Fruit fly (Drosophila melanogaster) whole organism, embryonic: ENCODE measurements around the gene CG32246.
A peak's percentile ranks its signal among the peaks of the same experiment; 100 is the strongest.

Source experiments
- Atf3 ChIP-seq: fragments of 200-800 bp; sonication (Bioruptor generic); optimal IDR thresholded peaks from 3 replicates; lab custom pipeline; 2016; ENCODE audit warnings: missing biosample characterization, missing genetic modification characterization
- CG10543 ChIP-seq: fragments of 200-800 bp; sonication (Bioruptor generic); optimal IDR thresholded peaks from 3 replicates; lab custom pipeline; 2017; ENCODE audit warnings: missing biosample characterization, mild to moderate bottlenecking, missing genetic modification characterization, moderate library complexity
- CG11093 ChIP-seq: fragments of 200-800 bp; sonication (Bioruptor generic); IDR thresholded peaks from 3 replicates; pipeline ENCODE4 v1.3.6; 2022; ENCODE audit warnings: missing biosample characterization, missing genetic modification characterization
- CG11247 ChIP-seq: fragments of 200-800 bp; sonication (Bioruptor generic); IDR thresholded peaks from 2 replicates; pipeline ENCODE4 v1.3.6; 2022; ENCODE audit warnings: missing biosample characterization, missing genetic modification characterization
- CG12155 ChIP-seq: fragments of 200-800 bp; sonication (Bioruptor generic); optimal IDR thresholded peaks from 3 replicates; lab custom pipeline; 2016; ENCODE audit warnings: missing biosample characterization, missing genetic modification characterization
- CG12236 ChIP-seq: fragments of 200-800 bp; sonication (Bioruptor generic); optimal IDR thresholded peaks from 2 replicates; lab custom pipeline; 2016; ENCODE audit warnings: missing biosample characterization, missing genetic modification characterization
- CG13894 ChIP-seq: fragments of 200-800 bp; sonication (Bioruptor generic); optimal IDR thresholded peaks from 3 replicates; lab custom pipeline; 2018; ENCODE audit warnings: missing biosample characterization, mild to moderate bottlenecking, missing genetic modification characterization, moderate library complexity
- CG14014 ChIP-seq: fragments of 200-800 bp; sonication (Bioruptor generic); IDR thresholded peaks from 2 replicates; pipeline ENCODE4 v1.3.6; 2022; ENCODE audit warnings: missing biosample characterization, missing genetic modification characterization
- CG14860 ChIP-seq: fragments of 200-800 bp; sonication (Bioruptor generic); IDR thresholded peaks from 3 replicates; pipeline ENCODE4 v1.3.6; 2022; ENCODE audit warnings: missing biosample characterization, missing genetic modification characterization; ENCODE audit not compliant: partially characterized antibody
- CG1529 ChIP-seq: fragments of 200-800 bp; sonication (Bioruptor generic); optimal IDR thresholded peaks from 3 replicates; lab custom pipeline; 2018; ENCODE audit warnings: missing biosample characterization, missing genetic modification characterization
- CG15696 ChIP-seq: fragments of 200-800 bp; sonication (Bioruptor generic); optimal IDR thresholded peaks from 2 replicates; lab custom pipeline; 2019; ENCODE audit warnings: missing biosample characterization, mild to moderate bottlenecking, missing genetic modification characterization, moderate library complexity
- CG17912 ChIP-seq: fragments of 200-800 bp; sonication (Bioruptor generic); optimal IDR thresholded peaks from 2 replicates; lab custom pipeline; 2018; ENCODE audit warnings: missing biosample characterization, mild to moderate bottlenecking, missing genetic modification characterization
- CG30020 ChIP-seq: fragments of 200-800 bp; optimal IDR thresholded peaks from 2 replicates; lab custom pipeline; 2019; ENCODE audit warnings: missing biosample characterization, mild to moderate bottlenecking, missing genetic modification characterization, moderate library complexity
- CG32532 ChIP-seq: fragments of 200-800 bp; sonication (Bioruptor generic); IDR thresholded peaks from 2 replicates; pipeline ENCODE4 v1.3.6; 2022; ENCODE audit warnings: missing biosample characterization, missing genetic modification characterization
- CG4360 ChIP-seq: fragments of 200-800 bp; sonication (Bioruptor generic); IDR thresholded peaks from 2 replicates; pipeline ENCODE4 v1.3.6; 2022; ENCODE audit warnings: missing biosample characterization, missing genetic modification characterization
- CG4707 ChIP-seq: fragments of 200-800 bp; sonication (Bioruptor generic); optimal IDR thresholded peaks from 2 replicates; lab custom pipeline; 2018; ENCODE audit warnings: missing biosample characterization, mild to moderate bottlenecking, missing genetic modification characterization, moderate library complexity
- CG6175 ChIP-seq: fragments of 200-800 bp; sonication (Bioruptor generic); IDR thresholded peaks from 3 replicates; pipeline ENCODE4 v1.3.6; 2022; ENCODE audit warnings: missing biosample characterization, missing genetic modification characterization
- CG6254 ChIP-seq: fragments of 200-800 bp; sonication (Bioruptor generic); optimal IDR thresholded peaks from 3 replicates; lab custom pipeline; 2017; ENCODE audit warnings: mild to moderate bottlenecking, missing biosample characterization, missing genetic modification reagents, missing genetic modification characterization
- CG6689 ChIP-seq: fragments of 200-800 bp; sonication (Bioruptor generic); IDR thresholded peaks from 2 replicates; pipeline ENCODE4 v1.3.6; 2022; ENCODE audit warnings: missing biosample characterization, missing genetic modification characterization
- CG7987 ChIP-seq: fragments of 200-800 bp; sonication (Bioruptor generic); optimal IDR thresholded peaks from 2 replicates; lab custom pipeline; 2018; ENCODE audit warnings: missing biosample characterization, mild to moderate bottlenecking, missing genetic modification characterization, moderate library complexity
- CG9817 ChIP-seq: fragments of 200-800 bp; sonication (Bioruptor generic); optimal IDR thresholded peaks from 2 replicates; lab custom pipeline; 2018; ENCODE audit warnings: missing biosample characterization, mild to moderate bottlenecking, missing genetic modification characterization, moderate library complexity
- Dad ChIP-seq: fragments of 200-800 bp; sonication (Bioruptor generic); optimal IDR thresholded peaks from 3 replicates; lab custom pipeline; 2016; ENCODE audit warnings: missing biosample characterization, missing genetic modification characterization
- Drgx ChIP-seq: fragments of 200-800 bp; sonication (Bioruptor generic); IDR thresholded peaks from 2 replicates; pipeline ENCODE4 v1.3.6; 2022; ENCODE audit warnings: missing biosample characterization, missing genetic modification characterization
- Ets97D ChIP-seq: fragments of 200-800 bp; sonication (Bioruptor generic); optimal IDR thresholded peaks from 3 replicates; lab custom pipeline; 2016; ENCODE audit warnings: missing biosample characterization, missing genetic modification characterization
- H2.0 ChIP-seq: fragments of 200-800 bp; sonication (Bioruptor generic); IDR thresholded peaks from 2 replicates; pipeline ENCODE4 v1.3.6; 2022; ENCODE audit warnings: missing biosample characterization, missing genetic modification characterization
- Nf-YA ChIP-seq: fragments of 200-800 bp; sonication (Bioruptor generic); IDR thresholded peaks from 2 replicates; pipeline ENCODE4 v1.3.6; 2022; ENCODE audit warnings: missing biosample characterization, missing genetic modification characterization
- Oli ChIP-seq: fragments of 200-800 bp; sonication (Bioruptor generic); optimal IDR thresholded peaks from 2 replicates; lab custom pipeline; 2018; ENCODE audit warnings: missing biosample characterization, mild to moderate bottlenecking, missing genetic modification characterization, moderate library complexity
- Rfx ChIP-seq: fragments of 200-800 bp; sonication (Bioruptor generic); IDR thresholded peaks from 2 replicates; pipeline ENCODE4 v1.3.6; 2022; ENCODE audit warnings: missing biosample characterization, missing genetic modification characterization
- Sox102F ChIP-seq: fragments of 200-800 bp; sonication (Bioruptor generic); optimal IDR thresholded peaks from 2 replicates; lab custom pipeline; 2018; ENCODE audit warnings: missing biosample characterization, mild to moderate bottlenecking, missing genetic modification characterization, moderate library complexity
- Ssrp ChIP-seq: fragments of 200-800 bp; sonication (Bioruptor generic); optimal IDR thresholded peaks from 2 replicates; lab custom pipeline; 2018; ENCODE audit warnings: missing biosample characterization, mild to moderate bottlenecking, missing genetic modification characterization, moderate library complexity
- aop ChIP-seq: fragments of 200-800 bp; sonication (Bioruptor generic); IDR thresholded peaks from 2 replicates; pipeline ENCODE4 v1.3.6; 2022; ENCODE audit warnings: missing biosample characterization, missing genetic modification characterization
- btn ChIP-seq: fragments of 200-800 bp; sonication (Bioruptor generic); optimal IDR thresholded peaks from 2 replicates; lab custom pipeline; 2016; ENCODE audit warnings: missing biosample characterization, missing genetic modification characterization
- cg ChIP-seq: fragments of 200-800 bp; sonication (Bioruptor generic); optimal IDR thresholded peaks from 3 replicates; lab custom pipeline; 2019; ENCODE audit warnings: missing biosample characterization, mild to moderate bottlenecking, missing genetic modification characterization, moderate library complexity
- chm ChIP-seq: fragments of 200-800 bp; sonication (Bioruptor generic); IDR thresholded peaks from 2 replicates; pipeline ENCODE4 v1.3.6; 2022; ENCODE audit warnings: missing biosample characterization, missing genetic modification characterization
- da ChIP-seq: fragments of 200-800 bp; sonication (Bioruptor generic); optimal IDR thresholded peaks from 2 replicates; lab custom pipeline; 2016; ENCODE audit warnings: missing biosample characterization, missing genetic modification characterization
- ems ChIP-seq: fragments of 200-800 bp; sonication (Bioruptor generic); optimal IDR thresholded peaks from 3 replicates; lab custom pipeline; 2016; ENCODE audit warnings: missing biosample characterization, missing genetic modification characterization
- gce ChIP-seq: fragments of 200-800 bp; sonication (Bioruptor generic); IDR thresholded peaks from 3 replicates; pipeline ENCODE4 v1.3.6; 2022; ENCODE audit warnings: missing biosample characterization, missing genetic modification characterization
- gfzf ChIP-seq: fragments of 200-800 bp; sonication (Bioruptor generic); optimal IDR thresholded peaks from 2 replicates; lab custom pipeline; 2016; ENCODE audit warnings: missing biosample characterization, mild to moderate bottlenecking, missing genetic modification characterization, moderate library complexity
- grau ChIP-seq: fragments of 200-800 bp; optimal IDR thresholded peaks from 3 replicates; lab custom pipeline; 2019; ENCODE audit warnings: missing biosample characterization, mild to moderate bottlenecking, missing genetic modification characterization, moderate library complexity
- grn ChIP-seq: fragments of 200-800 bp; sonication (Bioruptor generic); optimal IDR thresholded peaks from 3 replicates; lab custom pipeline; 2017; ENCODE audit warnings: missing biosample characterization, missing genetic modification characterization
- gt ChIP-seq: fragments of 200-800 bp; sonication (Bioruptor generic); IDR thresholded peaks from 2 replicates; pipeline ENCODE4 v1.3.6; 2022; ENCODE audit warnings: missing biosample characterization, missing genetic modification characterization
- kah ChIP-seq: fragments of 200-800 bp; sonication (Bioruptor generic); optimal IDR thresholded peaks from 2 replicates; lab custom pipeline; 2018; ENCODE audit warnings: missing biosample characterization, mild to moderate bottlenecking, missing genetic modification characterization
- lola ChIP-seq, 3 experiments: fragments of >200 bp in 2 of 3; fragments of 200-800 bp in 1 of 3; sonication (Bioruptor generic) in 1 of 3; optimal IDR thresholded peaks; 2 replicates each; lab custom pipeline; 2017 to 2019; ENCODE audit warnings: missing biosample characterization in 3 of 3, missing genetic modification characterization in 3 of 3, mild to moderate bottlenecking in 1 of 3, moderate library complexity in 1 of 3
- mld ChIP-seq: fragments of 200-800 bp; sonication (Bioruptor generic); IDR thresholded peaks from 3 replicates; pipeline ENCODE4 v1.3.6; 2022; ENCODE audit warnings: missing biosample characterization, missing genetic modification characterization; ENCODE audit not compliant: partially characterized antibody
- oc ChIP-seq: fragments of 200-800 bp; sonication (Bioruptor generic); optimal IDR thresholded peaks from 2 replicates; lab custom pipeline; 2018; ENCODE audit warnings: missing biosample characterization, mild to moderate bottlenecking, missing genetic modification characterization, moderate library complexity
- onecut ChIP-seq: fragments of 200-800 bp; sonication (Bioruptor generic); IDR thresholded peaks from 2 replicates; pipeline ENCODE4 v1.3.6; 2022; ENCODE audit warnings: missing biosample characterization, missing genetic modification characterization
- phol ChIP-seq: fragments of 200-800 bp; sonication (Bioruptor generic); optimal IDR thresholded peaks from 3 replicates; lab custom pipeline; 2018; ENCODE audit warnings: missing biosample characterization, mild to moderate bottlenecking, missing genetic modification characterization, moderate library complexity
- salm ChIP-seq: fragments of 200-800 bp; sonication (Bioruptor generic); optimal IDR thresholded peaks from 2 replicates; lab custom pipeline; 2018; ENCODE audit warnings: missing biosample characterization, mild to moderate bottlenecking, missing genetic modification characterization
- tx ChIP-seq: fragments of 200-800 bp; sonication (Bioruptor generic); optimal IDR thresholded peaks from 2 replicates; lab custom pipeline; 2016; ENCODE audit warnings: missing biosample characterization, missing genetic modification characterization
- zfh1 ChIP-seq: fragments of 200-800 bp; sonication (Bioruptor generic); IDR thresholded peaks from 3 replicates; pipeline ENCODE4 v1.3.6; 2022; ENCODE audit warnings: missing biosample characterization, missing genetic modification characterization

Gene CG32246

DNA sequence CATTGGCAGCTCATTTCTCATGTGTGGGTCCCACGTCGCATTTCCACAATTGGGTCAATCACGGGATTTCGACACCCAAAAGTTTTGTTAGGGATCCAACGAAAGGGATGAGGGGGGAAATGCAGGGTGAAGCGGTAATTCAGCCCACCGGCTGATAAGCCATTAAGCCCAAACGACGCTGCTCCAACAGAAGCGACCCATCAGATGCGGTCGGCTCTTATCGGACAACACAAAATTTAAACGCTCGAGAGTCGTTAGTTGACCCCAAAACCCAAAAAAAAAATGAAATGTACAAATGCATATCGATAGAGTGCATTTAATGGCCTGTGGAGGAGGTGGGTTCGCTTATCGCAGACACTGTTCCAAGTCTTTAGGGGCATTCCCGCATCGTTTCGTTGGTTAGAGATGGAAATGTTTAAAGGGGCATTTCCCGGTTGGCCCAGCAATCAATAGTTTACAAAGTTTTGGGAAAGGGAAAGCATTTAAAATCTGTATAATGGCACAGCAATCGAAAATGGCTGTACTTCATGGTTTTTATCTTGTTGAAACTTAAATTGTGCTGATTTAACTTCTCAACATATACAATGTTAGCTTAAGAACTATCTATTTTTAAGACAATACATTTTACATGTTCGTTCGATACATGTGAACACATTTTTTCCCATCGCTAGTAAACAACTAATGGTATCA is 14.1 kb upstream of the CG32246 start (continued):
- TF ChIP-seq mld (no peak), CG10543 (peak; percentile 35), gce (0 out of 3 replicates have a peak, but pooled peaks have one; percentile 9), lola (GFP tag; optimal IDR thresholded peaks at IDR 0.05; lab: Kevin White, UChicago) (peak in 1 of 3 experiments; percentile 23), chm (no peak), CG13894 (tag; lab: Kevin White, UChicago) (no peak), CG12155 (GFP tag; lab: Kevin White, UChicago) (no peak), phol (peak; percentile 55), Atf3 (GFP tag; lab: Kevin White, UChicago) (no peak), CG7987 (GFP tag; lab: Kevin White, UChicago) (no peak), ems (GFP tag; lab: Kevin White, UChicago) (no peak), CG12236 (GFP tag; lab: Kevin White, UChicago) (no peak), CG17912 (GFP tag; lab: Kevin White, UChicago) (no peak), onecut (no peak), btn (GFP tag; lab: Kevin White, UChicago) (no peak), CG6254 (GFP tag; lab: Kevin White, UChicago) (no peak), CG6175 (GFP tag; lab: Robert Waterston, UW) (no peak), tx (GFP tag; lab: Kevin White, UChicago) (no peak), Nf-YA (GFP tag; lab: Robert Waterston, UW) (no peak), grau (tag; lab: Kevin White, UChicago) (peak; percentile 29), da (no peak), gt (no peak), CG11093 (GFP tag; lab: Robert Waterston, UW) (no peak), grn (GFP tag; lab: Kevin White, UChicago) (peak; percentile 52), CG14860 (GFP tag; lab: Robert Waterston, UW) (peak; percentile 27; the same call in 1 of the 3 replicates), aop (GFP tag; lab: Robert Waterston, UW) (no peak), CG11247 (no peak), Dad (GFP tag; lab: Kevin White, UChicago) (no peak), Oli (tag; lab: Kevin White, UChicago) (peak; percentile 21), H2.0 (GFP tag; lab: Robert Waterston, UW) (no peak), CG9817 (tag; lab: Kevin White, UChicago) (no peak), oc (tag; lab: Kevin White, UChicago) (no peak), CG14014 (GFP tag; lab: Robert Waterston, UW) (no peak), Sox102F (GFP tag; lab: Kevin White, UChicago) (peak; percentile 53), Ets97D (GFP tag; lab: Kevin White, UChicago) (no peak), gfzf (GFP tag; lab: Kevin White, UChicago) (no peak), Ssrp (tag; lab: Kevin White, UChicago) (peak; percentile 24), CG1529 (peak; percentile 21), kah (no peak), CG4360 (GFP tag; lab: Robert Waterston, UW) (no peak), CG15696 (tag; lab: Kevin White, UChicago) (peak; percentile 28), CG30020 (tag; lab: Kevin White, UChicago) (no peak), cg (GFP tag; lab: Kevin White, UChicago) (no peak), CG32532 (GFP tag; lab: Robert Waterston, UW) (no peak), Rfx (GFP tag; lab: Robert Waterston, UW) (no peak), CG4707 (GFP tag; lab: Kevin White, UChicago) (no peak), salm (tag; lab: Kevin White, UChicago) (no peak), zfh1 (GFP tag; lab: Robert Waterston, UW) (0 out of 3 replicates have a peak, but pooled peaks have one; percentile 4), CG6689 (GFP tag; lab: Robert Waterston, UW) (peak; percentile 34), Drgx (no peak)
